Worm (Caenorhabditis elegans) whole organism, mixed stage, embryonic: ENCODE data around the gene srh-16.
A peak's percentile ranks its signal among the peaks of the same experiment; 100 is the strongest.

Experiments used
- M03D4.4 ChIP-seq: sonication (generic microtip); optimal IDR thresholded peaks from 2 replicates; lab custom pipeline; 2017; ENCODE audit warnings: mild to moderate bottlenecking, missing genetic modification characterization, missing compliant biosample characterization
- bed-3 ChIP-seq: fragments of 200-800 bp; sonication (Bioruptor generic); optimal IDR thresholded peaks from 3 replicates; lab custom pipeline; 2018; ENCODE audit warnings: mild to moderate bottlenecking, missing genetic modification characterization, moderate library complexity, missing compliant biosample characterization
- blmp-1 ChIP-seq: fragments of 150-350 bp; optimal IDR thresholded peaks from 2 replicates; lab custom pipeline; 2014; ENCODE audit warnings: missing biosample characterization, missing genetic modification characterization
- ceh-39 ChIP-seq: fragments of 150-350 bp; optimal IDR thresholded peaks from 2 replicates; lab custom pipeline; 2014; ENCODE audit warnings: missing biosample characterization, missing genetic modification characterization
- ceh-43 ChIP-seq: fragments of 200-800 bp; sonication (Bioruptor generic); optimal IDR thresholded peaks from 2 replicates; lab custom pipeline; 2018; ENCODE audit warnings: mild to moderate bottlenecking, missing genetic modification characterization, moderate library complexity, missing compliant biosample characterization
- ces-1 ChIP-seq: fragments of 150-350 bp; optimal IDR thresholded peaks from 2 replicates; lab custom pipeline; 2014; ENCODE audit warnings: missing biosample characterization, missing genetic modification reagents, missing genetic modification characterization
- drap-1 ChIP-seq: fragments of 200-800 bp; sonication (Bioruptor generic); optimal IDR thresholded peaks from 3 replicates; lab custom pipeline; 2018; ENCODE audit warnings: mild to moderate bottlenecking, missing genetic modification characterization, missing compliant biosample characterization
- elt-1 ChIP-seq: sonication (generic microtip); optimal IDR thresholded peaks from 2 replicates; lab custom pipeline; 2017; ENCODE audit warnings: missing genetic modification characterization, mild to moderate bottlenecking, missing compliant biosample characterization, antibody characterized with exemption, moderate library complexity, borderline replicate concordance; ENCODE audit not compliant: insufficient read depth
- elt-3 ChIP-seq: fragments of 150-350 bp; optimal IDR thresholded peaks from 2 replicates; lab custom pipeline; 2014; ENCODE audit warnings: missing biosample characterization, missing genetic modification characterization
- flh-1 ChIP-seq: fragments of 200-800 bp; sonication (Bioruptor generic); optimal IDR thresholded peaks from 2 replicates; lab custom pipeline; 2018; ENCODE audit warnings: mild to moderate bottlenecking, missing genetic modification characterization, moderate library complexity, missing compliant biosample characterization
- ham-2 ChIP-seq: fragments of 200-800 bp; sonication (Bioruptor generic); optimal IDR thresholded peaks from 2 replicates; lab custom pipeline; 2018; ENCODE audit warnings: mild to moderate bottlenecking, missing genetic modification characterization, missing compliant biosample characterization
- hlh-1 ChIP-seq: fragments of 150-350 bp; optimal IDR thresholded peaks from 2 replicates; lab custom pipeline; 2014; ENCODE audit warnings: missing biosample characterization, missing genetic modification reagents, missing genetic modification characterization
- lin-13 ChIP-seq: fragments of 150-350 bp; optimal IDR thresholded peaks from 2 replicates; lab custom pipeline; 2014; ENCODE audit warnings: missing biosample characterization, missing genetic modification characterization
- lin-32 ChIP-seq: fragments of 200-800 bp; sonication (Bioruptor generic); optimal IDR thresholded peaks from 2 replicates; lab custom pipeline; 2018; ENCODE audit warnings: mild to moderate bottlenecking, missing genetic modification characterization, missing compliant biosample characterization
- mab-5 ChIP-seq: fragments of 150-350 bp; optimal IDR thresholded peaks from 2 replicates; lab custom pipeline; 2014; ENCODE audit warnings: missing biosample characterization, missing genetic modification characterization
- mep-1 ChIP-seq: fragments of 150-350 bp; optimal IDR thresholded peaks from 2 replicates; lab custom pipeline; 2017; ENCODE audit warnings: missing biosample characterization, missing genetic modification reagents, missing genetic modification characterization, inconsistent platforms
- mls-2 ChIP-seq: sonication (generic microtip); optimal IDR thresholded peaks from 2 replicates; lab custom pipeline; 2016; ENCODE audit warnings: mild to moderate bottlenecking, missing genetic modification characterization, moderate library complexity, missing compliant biosample characterization
- nhr-12 ChIP-seq: fragments of 150-350 bp; optimal IDR thresholded peaks from 2 replicates; lab custom pipeline; 2014; ENCODE audit warnings: missing biosample characterization, missing genetic modification characterization
- nhr-2 ChIP-seq: fragments of 150-350 bp; optimal IDR thresholded peaks from 2 replicates; lab custom pipeline; 2014; ENCODE audit warnings: missing biosample characterization, missing genetic modification characterization
- nhr-237 ChIP-seq: fragments of 150-350 bp; optimal IDR thresholded peaks from 2 replicates; lab custom pipeline; 2014; ENCODE audit warnings: missing biosample characterization, missing genetic modification characterization
- nhr-28 ChIP-seq: fragments of 150-350 bp; optimal IDR thresholded peaks from 2 replicates; lab custom pipeline; 2014; ENCODE audit warnings: missing biosample characterization, missing genetic modification characterization
- nhr-76 ChIP-seq: sonication (generic microtip); optimal IDR thresholded peaks from 2 replicates; lab custom pipeline; 2017; ENCODE audit warnings: missing biosample characterization, missing genetic modification characterization
- pha-4 ChIP-seq: fragments of 150-350 bp; optimal IDR thresholded peaks from 2 replicates; lab custom pipeline; 2018; ENCODE audit warnings: missing biosample characterization, missing genetic modification reagents, missing genetic modification characterization
- sem-2 ChIP-seq: fragments of 200-800 bp; sonication (Bioruptor generic); optimal IDR thresholded peaks from 2 replicates; lab custom pipeline; 2018; ENCODE audit warnings: mild to moderate bottlenecking, missing genetic modification characterization, missing compliant biosample characterization
- sptf-1 ChIP-seq: sonication (generic microtip); optimal IDR thresholded peaks from 2 replicates; lab custom pipeline; 2017; ENCODE audit warnings: mild to moderate bottlenecking, missing genetic modification characterization, moderate library complexity, missing compliant biosample characterization
- tbx-8 ChIP-seq: fragments of 200-800 bp; sonication (Bioruptor generic); optimal IDR thresholded peaks from 2 replicates; lab custom pipeline; 2018; ENCODE audit warnings: mild to moderate bottlenecking, missing genetic modification characterization, moderate library complexity, missing compliant biosample characterization
- unc-39 ChIP-seq: fragments of 150-350 bp; optimal IDR thresholded peaks from 2 replicates; lab custom pipeline; 2014; ENCODE audit warnings: missing biosample characterization, missing genetic modification characterization
- unc-62 ChIP-seq: fragments of 150-350 bp; optimal IDR thresholded peaks from 2 replicates; lab custom pipeline; 2014; ENCODE audit warnings: missing biosample characterization, missing genetic modification reagents, missing genetic modification characterization
- zip-8 ChIP-seq: fragments of 150-350 bp; optimal IDR thresholded peaks from 2 replicates; lab custom pipeline; 2014; ENCODE audit warnings: missing biosample characterization, missing genetic modification characterization
- ztf-11 ChIP-seq: fragments of 150-350 bp; optimal IDR thresholded peaks from 2 replicates; lab custom pipeline; 2014; ENCODE audit warnings: missing biosample characterization, missing genetic modification characterization

Gene srh-16

DNA sequence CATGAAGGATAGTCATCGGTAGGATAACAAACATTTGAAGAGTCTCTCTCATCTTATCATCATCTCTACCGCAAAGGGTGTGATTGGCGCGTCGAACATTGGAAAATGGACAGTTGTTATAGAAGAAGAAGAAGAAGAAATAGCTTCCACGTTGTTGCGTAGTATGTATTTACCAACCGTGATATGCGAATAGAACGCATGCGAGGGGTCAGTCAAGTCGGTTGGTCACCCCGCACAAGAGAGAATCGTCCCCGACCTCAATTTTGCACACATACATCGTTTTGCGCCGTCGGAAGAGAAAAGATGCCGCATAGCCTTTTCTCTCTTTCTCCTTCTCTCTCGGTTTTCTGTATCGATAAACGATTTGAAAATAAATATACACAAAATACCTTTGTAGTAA lies 3.4 kb downstream of the srh-16 start:
- TF ChIP-seq sem-2 (GFP tag; lab: Kevin White, UChicago) (no peak), nhr-12 (tag; lab: Kevin White, UChicago) (no peak), ham-2 (peak; percentile 30), nhr-28 (tag; lab: Kevin White, UChicago) (no peak), drap-1 (GFP tag; lab: Kevin White, UChicago) (no peak), pha-4 (tag; lab: Kevin White, UChicago) (peak; percentile 8), M03D4.4 (tag; lab: Kevin White, UChicago) (no peak), flh-1 (no peak), elt-1 (tag; lab: Kevin White, UChicago) (peak; percentile 49), ztf-11 (tag; lab: Kevin White, UChicago) (no peak)

DNA sequence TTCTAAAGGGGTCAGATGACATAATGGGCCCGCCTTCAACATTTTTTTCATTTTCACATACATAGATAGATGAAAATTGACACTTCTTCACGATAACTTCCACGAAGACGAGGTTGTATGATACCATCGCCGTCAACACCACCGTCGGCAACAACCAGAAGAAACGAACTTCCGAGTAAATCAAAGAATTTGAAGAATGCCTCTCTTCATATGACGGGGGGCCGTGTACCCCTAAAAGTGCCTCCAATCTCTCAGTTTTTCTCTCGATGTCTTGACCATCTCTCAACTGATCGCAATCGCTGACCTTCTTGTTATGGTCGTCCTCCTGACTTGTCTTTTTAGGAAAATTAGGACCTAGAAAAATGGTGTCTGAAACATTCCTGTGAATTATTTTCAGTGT lies 3.9 kb downstream of the srh-16 start:
- TF ChIP-seq nhr-76 (no peak), lin-13 (no peak), zip-8 (tag; lab: Kevin White, UChicago) (no peak), ztf-11 (tag; lab: Kevin White, UChicago) (no peak), pha-4 (tag; lab: Kevin White, UChicago) (no peak), nhr-28 (tag; lab: Kevin White, UChicago) (no peak), unc-62 (GFP tag; lab: Kevin White, UChicago) (no peak), ceh-43 (GFP tag; lab: Kevin White, UChicago) (no peak), unc-39 (tag; lab: Kevin White, UChicago) (no peak), mls-2 (tag; lab: Kevin White, UChicago) (no peak), M03D4.4 (tag; lab: Kevin White, UChicago) (no peak), nhr-237 (no peak), mab-5 (no peak), ceh-39 (no peak), flh-1 (no peak), elt-1 (tag; lab: Kevin White, UChicago) (no peak), drap-1 (GFP tag; lab: Kevin White, UChicago) (no peak)

- TF ChIP-seq lin-13 (no peak), elt-3 (tag; lab: Kevin White, UChicago) (no peak), nhr-28 (tag; lab: Kevin White, UChicago) (no peak), zip-8 (tag; lab: Kevin White, UChicago) (no peak), sem-2 (GFP tag; lab: Kevin White, UChicago) (no peak), blmp-1 (tag; lab: Kevin White, UChicago) (no peak), ham-2 (no peak), nhr-237 (no peak), lin-32 (GFP tag; lab: Kevin White, UChicago) (no peak), unc-62 (GFP tag; lab: Kevin White, UChicago) (no peak), nhr-2 (tag; lab: Kevin White, UChicago) (no peak), mep-1 (tag; lab: Kevin White, UChicago) (no peak), hlh-1 (tag; lab: Kevin White, UChicago) (no peak)
These were observed 4.5 kb downstream of the srh-16 start for ce11 chrV:12296122-12296521.

- TF ChIP-seq tbx-8 (GFP tag; lab: Kevin White, UChicago) (no peak), sem-2 (GFP tag; lab: Kevin White, UChicago) (no peak), elt-1 (tag; lab: Kevin White, UChicago) (peak; percentile 46), ceh-43 (GFP tag; lab: Kevin White, UChicago) (no peak), ceh-39 (no peak), mls-2 (tag; lab: Kevin White, UChicago) (no peak), lin-13 (no peak), bed-3 (GFP tag; lab: Kevin White, UChicago) (no peak)
- TF ChIP-seq, all 35 proteins: peak for 1
These were observed 5.1 kb downstream of the srh-16 start for ce11 chrV:12296794-12297193.

- no peak for TF ChIP-seq mab-5
- TF ChIP-seq lin-32 (GFP tag; lab: Kevin White, UChicago) = no peak
- TF ChIP-seq flh-1 = no peak
- TF ChIP-seq nhr-12 (tag; lab: Kevin White, UChicago) = no peak
- no peak for TF ChIP-seq ces-1 (GFP tag; lab: Kevin White, UChicago)
- no peak for TF ChIP-seq drap-1 (GFP tag; lab: Kevin White, UChicago)
- no peak for TF ChIP-seq pha-4 (tag; lab: Kevin White, UChicago)
- no peak for TF ChIP-seq nhr-76
- no peak for TF ChIP-seq ztf-11 (tag; lab: Kevin White, UChicago)
- no peak for TF ChIP-seq unc-39 (tag; lab: Kevin White, UChicago)
- TF ChIP-seq elt-3 (tag; lab: Kevin White, UChicago) = no peak
- no peak for TF ChIP-seq ceh-39
- no peak for TF ChIP-seq ham-2
- TF ChIP-seq tbx-8 (GFP tag; lab: Kevin White, UChicago) = no peak
- TF ChIP-seq sptf-1 (tag; lab: Kevin White, UChicago) = no peak
- TF ChIP-seq nhr-28 (tag; lab: Kevin White, UChicago) = no peak
- TF ChIP-seq unc-62 (GFP tag; lab: Kevin White, UChicago) = no peak
- no peak for TF ChIP-seq zip-8 (tag; lab: Kevin White, UChicago)
These were observed 6.5 kb downstream of the srh-16 start for ce11 chrV:12298184-12298583.
